Worm (Caenorhabditis elegans): ENCODE measurements around the gene F14D7.8.

The F14D7.8 gene

ce11 chrV:14358577-14358976 is 46.0 kb upstream of the F14D7.8 start, which contains the start of gene Y49A3A.4 (continued):
- TF ChIP-seq ceh-79 (tag; optimal IDR thresholded peaks at IDR 0.05) (no peak), D2030.7 (GFP tag; IDR thresholded peaks at IDR 0.05) (peak; percentile 37; the same call in 1 of the 2 replicates), T26A5.8 (tag; optimal IDR thresholded peaks at IDR 0.05) (no peak), ZK185.1 (tag; optimal IDR thresholded peaks at IDR 0.05; ENCODE audit: poor library complexity, severe bottlenecking) (no peak), ztf-26 (tag; optimal IDR thresholded peaks at IDR 0.05) (no peak), ztf-18 (tag; optimal IDR thresholded peaks at IDR 0.05) (peak; percentile 18), attf-6 (GFP tag; IDR thresholded peaks at IDR 0.05) (0 out of 2 replicates have a peak, but pooled peaks have one; percentile 40), snpc-1.1 (tag; optimal IDR thresholded peaks at IDR 0.05; ENCODE audit: insufficient read depth) (peak; percentile 85), lin-54 (GFP tag; optimal IDR thresholded peaks at IDR 0.05) (no peak), ceh-100 (GFP tag; IDR thresholded peaks at IDR 0.05) (no peak)

- 0 out of 2 replicates have a peak, but pooled peaks have one; percentile 28 for TF ChIP-seq nfyb-1 (GFP tag; IDR thresholded peaks at IDR 0.05)
Measured at ce11 chrV:14357347-14357746, 44.8 kb upstream of the F14D7.8 start.

ce11 chrV:14355738-14356368 is 43.3 kb upstream of the F14D7.8 start, which contains the start of gene cyn-1:
cyn-1 (plus strand) TSS chrV:14356076.
- TF ChIP-seq ceh-79 (tag; optimal IDR thresholded peaks at IDR 0.05) (no peak), fkh-3 (tag; optimal IDR thresholded peaks at IDR 0.05) (no peak), ztf-26 (tag; optimal IDR thresholded peaks at IDR 0.05) (peak; percentile 42), B0019.2 (GFP tag; conservative IDR thresholded peaks at IDR 0.05) (no peak), F57A8.1 (GFP tag; optimal IDR thresholded peaks at IDR 0.05) (no peak), F33H1.4 (GFP tag; IDR thresholded peaks at IDR 0.05) (0 out of 2 replicates have a peak, but pooled peaks have one; percentile 52), egl-44 (GFP tag; IDR thresholded peaks at IDR 0.05) (no peak), C17E4.6 (GFP tag; IDR thresholded peaks at IDR 0.05) (no peak), aptf-2 (GFP tag; conservative IDR thresholded peaks at IDR 0.05) (no peak), nfya-2 (GFP tag; IDR thresholded peaks at IDR 0.05) (no peak), F23B12.7 (tag; optimal IDR thresholded peaks at IDR 0.05; ENCODE audit: insufficient read depth) (peak; percentile 58), dpl-1 (GFP tag; optimal IDR thresholded peaks at IDR 0.05) (peak; percentile 75), B0035.1 (tag; optimal IDR thresholded peaks at IDR 0.05) (peak; percentile 12), lin-35 (GFP tag; optimal IDR thresholded peaks at IDR 0.05) (peak; percentile 61 to 96 (median 74)), dox-1 (GFP tag; IDR thresholded peaks at IDR 0.05) (peak; percentile 67), hmg-1.2 (GFP tag; IDR thresholded peaks at IDR 0.05) (peak; percentile 53), C06A6.2 (GFP tag; conservative IDR thresholded peaks at IDR 0.05) (no peak), snpc-4 (GFP tag; optimal IDR thresholded peaks at IDR 0.05) (no peak), snpc-4 (tag; optimal IDR thresholded peaks at IDR 0.05) (peak; percentile 42 to 75 (median 59)), hrde-1 (tag; optimal IDR thresholded peaks at IDR 0.05; ENCODE audit: borderline replicate concordance) (peak; percentile 55), B0261.1 (tag; optimal IDR thresholded peaks at IDR 0.05) (no peak), athp-1 (tag; optimal IDR thresholded peaks at IDR 0.05) (no peak), repo-1 (tag; optimal IDR thresholded peaks at IDR 0.05) (no peak), madf-10 (tag; optimal IDR thresholded peaks at IDR 0.05) (peak; percentile 51), efl-1 (GFP tag; optimal IDR thresholded peaks at IDR 0.05) (peak; percentile 81), mcd-1 (GFP tag; IDR thresholded peaks at IDR 0.05) (peak; percentile 82), rec-8 (tag; optimal IDR thresholded peaks at IDR 0.05) (no peak), gei-17 (GFP tag; optimal IDR thresholded peaks at IDR 0.05) (no peak), somi-1 (GFP tag; optimal IDR thresholded peaks at IDR 0.05) (no peak), hsf-1 (GFP tag; IDR thresholded peaks at IDR 0.05) (0 out of 2 replicates have a peak, but pooled peaks have one; percentile 9), ceh-100 (GFP tag; IDR thresholded peaks at IDR 0.05) (peak; percentile 75), ceh-27 (GFP tag; optimal IDR thresholded peaks at IDR 0.05) (no peak), ceh-40 (GFP tag; IDR thresholded peaks at IDR 0.05) (no peak), K11D2.4 (GFP tag; IDR thresholded peaks at IDR 0.05) (peak; percentile 25; the same call in 1 of the 2 replicates), T26A5.8 (tag; optimal IDR thresholded peaks at IDR 0.05) (no peak), Y53G8AR.9 (GFP tag; conservative IDR thresholded peaks at IDR 0.05) (peak; percentile 91)

Data from whole organism, young adult.